Worm (Caenorhabditis elegans) whole organism, L3 larva: Measurements from ENCODE around the gene str-125.

Experiments
- daf-12 ChIP-seq: fragments of 150-350 bp; optimal IDR thresholded peaks from 2 replicates; lab custom pipeline; 2014; ENCODE audit warnings: missing biosample characterization, missing genetic modification reagents, missing genetic modification characterization
- lin-15B ChIP-seq: fragments of 150-350 bp; optimal IDR thresholded peaks from 2 replicates; lab custom pipeline; 2014; ENCODE audit warnings: missing biosample characterization, missing genetic modification characterization
- skn-1 ChIP-seq: fragments of 150-350 bp; optimal IDR thresholded peaks from 2 replicates; lab custom pipeline; 2014; ENCODE audit warnings: missing biosample characterization, missing genetic modification characterization
- unc-62 ChIP-seq: fragments of 150-350 bp; sonication (generic microtip); optimal IDR thresholded peaks from 4 replicates; lab custom pipeline; 2014; ENCODE audit warnings: missing biosample characterization, missing genetic modification reagents, missing genetic modification characterization
- ztf-4 ChIP-seq: fragments of 150-350 bp; optimal IDR thresholded peaks from 2 replicates; lab custom pipeline; 2014; ENCODE audit warnings: missing biosample characterization, missing genetic modification characterization

ce11 chrV:17089931-17090429 is 14.2 kb upstream of the str-125 start, which contains the start of gene srh-237:
- TF ChIP-seq daf-12 (tag; lab: Kevin White, UChicago), result no peak
- TF ChIP-seq skn-1 (tag; lab: Kevin White, UChicago), result peak; percentile 35
- no peak for TF ChIP-seq lin-15B (tag; lab: Kevin White, UChicago)
- TF ChIP-seq ztf-4 (tag; lab: Kevin White, UChicago), result no peak
- no peak for TF ChIP-seq unc-62
